Fruit fly (Drosophila melanogaster): ENCODE results near the gene Nepl8.

Nepl8 gene

dm6 chr2L:16447875-16448412 lies 40.0 kb upstream of the Nepl8 start:
- TF ChIP-seq dmrt93B (GFP tag; optimal IDR thresholded peaks at IDR 0.05) (no peak), HLH106 (tag; optimal IDR thresholded peaks at IDR 0.05) (no peak), rgr (GFP tag; optimal IDR thresholded peaks at IDR 0.05) (no peak), OdsH (GFP tag; optimal IDR thresholded peaks at IDR 0.05) (no peak), Dif (GFP tag; optimal IDR thresholded peaks at IDR 0.05; ENCODE audit: partially characterized antibody) (no peak), Vsx2 (GFP tag; optimal IDR thresholded peaks at IDR 0.05; ENCODE audit: partially characterized antibody) (no peak), br (GFP tag; optimal IDR thresholded peaks at IDR 0.05) (no peak), sv (GFP tag; optimal IDR thresholded peaks at IDR 0.05) (no peak), foxo (GFP tag; optimal IDR thresholded peaks at IDR 0.05) (no peak), Rel (GFP tag; optimal IDR thresholded peaks at IDR 0.05) (no peak), Rel (tag; optimal IDR thresholded peaks at IDR 0.05) (no peak)

- TF ChIP-seq foxo (GFP tag; optimal IDR thresholded peaks at IDR 0.05) (peak in 1 of 2 experiments; percentile 79), woc (GFP tag; optimal IDR thresholded peaks at IDR 0.05) (peak; percentile 30), psq (GFP tag; optimal IDR thresholded peaks at IDR 0.05) (peak; percentile 73), dmrt93B (GFP tag; optimal IDR thresholded peaks at IDR 0.05) (peak; percentile 10), OdsH (GFP tag; optimal IDR thresholded peaks at IDR 0.05) (peak; percentile 50), ey (GFP tag; optimal IDR thresholded peaks at IDR 0.05) (no peak), sv (GFP tag; optimal IDR thresholded peaks at IDR 0.05) (peak; percentile 11), Jra (GFP tag; optimal IDR thresholded peaks at IDR 0.05) (no peak), Sp1 (GFP tag; optimal IDR thresholded peaks at IDR 0.05) (peak; percentile 59), Abd-B (GFP tag; optimal IDR thresholded peaks at IDR 0.05) (no peak), HLH106 (tag; optimal IDR thresholded peaks at IDR 0.05) (peak; percentile 51), h (GFP tag; optimal IDR thresholded peaks at IDR 0.05) (no peak), Dif (GFP tag; optimal IDR thresholded peaks at IDR 0.05; ENCODE audit: partially characterized antibody) (peak; percentile 14), fru (GFP tag; optimal IDR thresholded peaks at IDR 0.05) (peak; percentile 67), rgr (GFP tag; optimal IDR thresholded peaks at IDR 0.05) (peak; percentile 50)
Observed at dm6 chr2L:16448451-16449206, 39.3 kb upstream of the Nepl8 start, which contains the start of gene CG5888. Gene CG5888, minus strand, starts transcription at chr2L:16448469.

DNA sequence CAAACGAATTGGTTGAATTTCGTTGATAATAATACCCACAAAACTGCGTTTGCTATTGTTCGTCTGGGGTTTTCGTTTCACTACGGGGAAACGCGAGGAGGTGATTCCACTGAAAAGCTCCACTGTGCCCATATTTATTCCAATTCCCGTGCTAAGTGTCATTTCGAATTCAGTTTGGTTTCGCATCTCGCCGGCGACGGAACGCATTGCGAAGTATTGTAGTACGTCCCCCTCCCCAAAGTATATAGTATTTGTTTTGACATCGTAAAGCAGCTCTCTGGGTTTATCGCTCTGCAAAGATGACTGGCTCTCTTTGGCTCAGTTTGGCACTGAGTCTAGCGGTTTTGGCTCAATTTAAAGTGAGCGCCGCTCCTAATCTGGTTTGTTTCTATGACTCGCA lies 37.1 kb upstream of the Nepl8 start, which contains the start of gene Idgf3:
TSS of gene Idgf3 (plus strand) at position 17 of the 400 bp plus-strand sequence.
- TF ChIP-seq Hr83 (GFP tag; optimal IDR thresholded peaks at IDR 0.05; ENCODE audit: poor library complexity, severe bottlenecking) (peak; percentile 10), h (GFP tag; optimal IDR thresholded peaks at IDR 0.05) (peak; percentile 13), Dif (GFP tag; optimal IDR thresholded peaks at IDR 0.05; ENCODE audit: partially characterized antibody) (peak; percentile 27), HLH106 (tag; optimal IDR thresholded peaks at IDR 0.05) (no peak), jim (GFP tag; optimal IDR thresholded peaks at IDR 0.05) (no peak), Rel (GFP tag; optimal IDR thresholded peaks at IDR 0.05) (no peak), Rel (tag; optimal IDR thresholded peaks at IDR 0.05) (peak; percentile 86), sage (GFP tag; optimal IDR thresholded peaks at IDR 0.05) (no peak), Hnf4 (GFP tag; optimal IDR thresholded peaks at IDR 0.05) (peak; percentile 7), pan (optimal IDR thresholded peaks at IDR 0.05) (no peak), rgr (GFP tag; optimal IDR thresholded peaks at IDR 0.05) (peak; percentile 34), CG32264 (GFP tag; optimal IDR thresholded peaks at IDR 0.05) (no peak), lola (GFP tag; optimal IDR thresholded peaks at IDR 0.05) (no peak), tai (GFP tag; optimal IDR thresholded peaks at IDR 0.05) (no peak), woc (GFP tag; optimal IDR thresholded peaks at IDR 0.05) (no peak), GATAd (GFP tag; optimal IDR thresholded peaks at IDR 0.05) (no peak), usp (GFP tag; optimal IDR thresholded peaks at IDR 0.05) (no peak), Jra (GFP tag; optimal IDR thresholded peaks at IDR 0.05) (no peak)

DNA sequence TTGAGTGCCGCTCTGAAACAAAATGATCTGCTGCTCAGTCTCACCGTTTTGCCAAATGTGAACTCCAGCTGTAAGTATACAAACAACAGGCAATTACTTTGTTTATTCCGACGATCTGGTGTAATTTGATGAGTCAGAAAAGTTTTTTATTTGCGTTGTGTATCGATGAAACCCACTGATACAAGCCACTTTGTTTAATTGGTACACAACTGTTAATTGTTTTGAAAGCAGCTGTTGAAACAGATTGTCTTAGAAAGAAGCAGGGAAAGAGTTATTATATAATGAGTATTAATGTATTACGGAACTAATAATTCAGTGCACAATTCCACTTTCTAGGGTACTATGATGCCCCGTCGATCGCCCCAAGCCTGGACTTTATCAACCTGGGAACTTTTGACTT lies 36.1 kb upstream of the Nepl8 start:
- TF ChIP-seq Myc (optimal IDR thresholded peaks at IDR 0.05) = no peak
- TF ChIP-seq Dfd (GFP tag; optimal IDR thresholded peaks at IDR 0.05) = no peak
- TF ChIP-seq sage (GFP tag; optimal IDR thresholded peaks at IDR 0.05) = no peak

dm6 chr2L:16458385-16458784 lies 29.6 kb upstream of the Nepl8 start:
- no peak for TF ChIP-seq dsf (GFP tag; optimal IDR thresholded peaks at IDR 0.05; ENCODE audit: borderline replicate concordance)
- TF ChIP-seq rgr (GFP tag; optimal IDR thresholded peaks at IDR 0.05) = no peak
- TF ChIP-seq usp (GFP tag; optimal IDR thresholded peaks at IDR 0.05) = no peak
- no peak for TF ChIP-seq Sp1 (GFP tag; optimal IDR thresholded peaks at IDR 0.05)
- TF ChIP-seq tai (GFP tag; optimal IDR thresholded peaks at IDR 0.05) = no peak
- no peak for TF ChIP-seq Dif (GFP tag; optimal IDR thresholded peaks at IDR 0.05; ENCODE audit: partially characterized antibody)
- no peak for TF ChIP-seq Hr83 (GFP tag; optimal IDR thresholded peaks at IDR 0.05; ENCODE audit: poor library complexity, severe bottlenecking)
- no peak for TF ChIP-seq Rel (GFP tag; optimal IDR thresholded peaks at IDR 0.05)
- TF ChIP-seq Rel (tag; optimal IDR thresholded peaks at IDR 0.05) = no peak
- no peak for TF ChIP-seq woc (GFP tag; optimal IDR thresholded peaks at IDR 0.05)
- TF ChIP-seq jim (GFP tag; optimal IDR thresholded peaks at IDR 0.05) = no peak
